Fruit fly (Drosophila melanogaster): ENCODE data around the gene Cpr62Bb.

The Cpr62Bb gene

dm6 chr3L:1808631-1809030 lies 26.3 kb downstream of the Cpr62Bb start (continued):
- TF ChIP-seq Nf-YA (GFP tag; IDR thresholded peaks at IDR 0.05) (peak; percentile 83), CG9932 (GFP tag; IDR thresholded peaks at IDR 0.05) (peak; percentile 91), ranshi (GFP tag; IDR thresholded peaks at IDR 0.05) (peak; percentile 92), her (GFP tag; optimal IDR thresholded peaks at IDR 0.05) (peak; percentile 93), hth (optimal IDR thresholded peaks at IDR 0.05) (no peak), CG17385 (GFP tag; optimal IDR thresholded peaks at IDR 0.05) (peak; percentile 87), al (GFP tag; IDR thresholded peaks at IDR 0.05) (peak; percentile 92), CG17359 (tag; optimal IDR thresholded peaks at IDR 0.05) (peak; percentile 91), CG13894 (tag; optimal IDR thresholded peaks at IDR 0.05) (peak; percentile 85), CG6175 (GFP tag; IDR thresholded peaks at IDR 0.05) (peak; percentile 86), Mrtf (GFP tag; IDR thresholded peaks at IDR 0.05) (peak; percentile 90), tgo (GFP tag; IDR thresholded peaks at IDR 0.05) (peak; percentile 95), ssp (GFP tag; IDR thresholded peaks at IDR 0.05) (peak; percentile 82), CG6689 (GFP tag; IDR thresholded peaks at IDR 0.05) (peak; percentile 90), danr (GFP tag; IDR thresholded peaks at IDR 0.05) (peak; percentile 85), NfI (GFP tag; optimal IDR thresholded peaks at IDR 0.05) (peak; percentile 84), wek (GFP tag; optimal IDR thresholded peaks at IDR 0.05) (peak; percentile 75), hkb (optimal IDR thresholded peaks at IDR 0.05) (no peak), hkb (GFP tag; IDR thresholded peaks at IDR 0.05) (peak; percentile 93), ap (GFP tag; IDR thresholded peaks at IDR 0.05) (peak; percentile 83), slp2 (GFP tag; optimal IDR thresholded peaks at IDR 0.05) (peak; percentile 79), ac (GFP tag; optimal IDR thresholded peaks at IDR 0.05) (peak; percentile 7), CG17568 (GFP tag; optimal IDR thresholded peaks at IDR 0.05) (no peak), fd64A (GFP tag; optimal IDR thresholded peaks at IDR 0.05) (peak; percentile 49), CG30431 (GFP tag; optimal IDR thresholded peaks at IDR 0.05) (peak; percentile 79), nerfin-2 (GFP tag; IDR thresholded peaks at IDR 0.05; ENCODE audit: partially characterized antibody) (no peak), fd102C (GFP tag; optimal IDR thresholded peaks at IDR 0.05) (peak; percentile 33), Lhr (GFP tag; optimal IDR thresholded peaks at IDR 0.05) (peak; percentile 41), CG13287 (GFP tag; IDR thresholded peaks at IDR 0.05; ENCODE audit: partially characterized antibody) (no peak), Spps (tag; optimal IDR thresholded peaks at IDR 0.05) (peak; percentile 59), Nf-YC (tag; optimal IDR thresholded peaks at IDR 0.05) (peak; percentile 59), CG14050 (GFP tag; IDR thresholded peaks at IDR 0.05) (peak; percentile 90), sisA (GFP tag; IDR thresholded peaks at IDR 0.05) (peak; percentile 91), gt (GFP tag; IDR thresholded peaks at IDR 0.05) (peak; percentile 64), cg (GFP tag; optimal IDR thresholded peaks at IDR 0.05) (no peak), eve (GFP tag; optimal IDR thresholded peaks at IDR 0.05) (no peak), Mad (GFP tag; optimal IDR thresholded peaks at IDR 0.05) (peak; percentile 76), MTF-1 (GFP tag; optimal IDR thresholded peaks at IDR 0.05; ENCODE audit: borderline replicate concordance) (peak; percentile 80), CG18262 (tag; optimal IDR thresholded peaks at IDR 0.05) (peak; percentile 80), ATbp (GFP tag; optimal IDR thresholded peaks at IDR 0.05) (peak; percentile 83), bcd (GFP tag; optimal IDR thresholded peaks at IDR 0.05) (peak; percentile 83), oc (tag; optimal IDR thresholded peaks at IDR 0.05) (peak; percentile 88), twi (tag; optimal IDR thresholded peaks at IDR 0.05) (peak; percentile 42), CG10321 (GFP tag; IDR thresholded peaks at IDR 0.05) (peak; percentile 70), CG17802 (tag; optimal IDR thresholded peaks at IDR 0.05) (peak; percentile 63), ham (GFP tag; IDR thresholded peaks at IDR 0.05) (peak; percentile 71), CG11696 (GFP tag; IDR thresholded peaks at IDR 0.05) (peak; percentile 85), CG14710 (tag; optimal IDR thresholded peaks at IDR 0.05) (peak; percentile 61), CG14014 (GFP tag; IDR thresholded peaks at IDR 0.05) (peak; percentile 95), CG17186 (GFP tag; optimal IDR thresholded peaks at IDR 0.05) (peak; percentile 35), CG15073 (GFP tag; optimal IDR thresholded peaks at IDR 0.05) (peak; percentile 28), inv (GFP tag; IDR thresholded peaks at IDR 0.05; ENCODE audit: partially characterized antibody) (no peak)
